Fruit fly (Drosophila melanogaster) S2 (cell line): ENCODE measurements around the gene Atg4a.

Experiments
- CG8478 ChIP-seq: fragments of >200 bp; optimal IDR thresholded peaks from 2 replicates; lab custom pipeline; 2018
- CTCF ChIP-seq, 2 experiments: fragments of >200 bp; optimal IDR thresholded peaks; 2 replicates each; lab custom pipeline; 2018

DNA sequence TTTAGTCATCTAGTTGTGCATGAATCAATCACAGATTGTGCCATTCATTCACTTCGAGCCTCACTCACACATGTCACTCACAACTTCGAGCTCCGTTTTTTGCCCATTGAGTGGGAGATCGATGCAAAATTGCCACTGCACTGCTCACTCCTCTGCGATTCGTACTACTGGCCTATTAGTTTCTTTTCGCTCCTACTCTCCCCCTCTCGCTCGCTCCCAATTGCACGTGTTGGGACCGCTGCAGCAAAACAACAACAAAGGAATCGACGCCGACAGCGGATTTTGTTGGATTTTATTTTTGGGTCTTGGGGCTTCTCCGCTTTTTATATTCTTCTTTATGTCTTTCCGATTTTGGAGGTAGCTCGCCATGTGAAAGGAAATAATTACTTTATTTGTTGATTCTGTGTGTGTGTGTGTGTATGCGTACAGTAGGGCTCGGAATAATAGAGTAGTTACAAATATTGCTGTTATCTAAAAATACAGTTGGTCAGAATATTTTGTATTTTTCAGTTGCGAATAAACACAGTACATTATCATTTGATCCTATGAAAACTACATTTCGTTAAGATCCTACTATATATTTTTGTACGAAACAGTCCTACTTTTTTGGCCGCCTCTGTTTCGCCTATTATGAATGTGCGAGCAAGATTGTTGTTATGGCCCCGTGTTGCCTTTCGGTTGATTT, 6.4 kb upstream of the Atg4a start:
- TF ChIP-seq CG8478 (no peak), CTCF (optimal IDR thresholded peaks at IDR 0.05; lab: Kevin White, UChicago) (no peak)
